Fruit fly (Drosophila melanogaster) whole organism, embryonic: ENCODE data around the gene vari.

ENCODE experiments used
- Abd-B ChIP-seq: fragments of 200-800 bp; sonication (Bioruptor generic); optimal IDR thresholded peaks from 2 replicates; lab custom pipeline; 2018; ENCODE audit warnings: missing biosample characterization, mild to moderate bottlenecking, missing genetic modification characterization, moderate library complexity
- Atf6 ChIP-seq: fragments of 200-800 bp; sonication (Bioruptor generic); IDR thresholded peaks from 2 replicates; pipeline ENCODE4 v1.3.6; 2022; ENCODE audit warnings: missing biosample characterization, missing genetic modification characterization
- CG1024 ChIP-seq: fragments of 200-800 bp; sonication (Bioruptor generic); IDR thresholded peaks from 2 replicates; pipeline ENCODE4 v1.3.6; 2022; ENCODE audit warnings: missing biosample characterization, missing genetic modification characterization
- CG11085 ChIP-seq: fragments of 200-800 bp; sonication (Bioruptor generic); IDR thresholded peaks from 2 replicates; pipeline ENCODE4 v1.3.6; 2022; ENCODE audit warnings: missing biosample characterization, missing genetic modification characterization
- CG12071 ChIP-seq: fragments of 200-800 bp; sonication (Bioruptor generic); optimal IDR thresholded peaks from 3 replicates; lab custom pipeline; 2018; ENCODE audit warnings: missing biosample characterization, mild to moderate bottlenecking, missing genetic modification characterization
- CG12236 ChIP-seq: fragments of 200-800 bp; sonication (Bioruptor generic); optimal IDR thresholded peaks from 2 replicates; lab custom pipeline; 2016; ENCODE audit warnings: missing biosample characterization, missing genetic modification characterization
- CG12769 ChIP-seq: fragments of 200-800 bp; sonication (Bioruptor generic); optimal IDR thresholded peaks from 2 replicates; lab custom pipeline; 2019; ENCODE audit warnings: missing biosample characterization, mild to moderate bottlenecking, missing genetic modification characterization, moderate library complexity
- CG13296 ChIP-seq: fragments of 200-800 bp; sonication (Bioruptor generic); optimal IDR thresholded peaks from 3 replicates; lab custom pipeline; 2018; ENCODE audit warnings: missing biosample characterization, mild to moderate bottlenecking, missing genetic modification characterization
- CG13624 ChIP-seq: fragments of 200-800 bp; sonication (Bioruptor generic); optimal IDR thresholded peaks from 2 replicates; lab custom pipeline; 2016; ENCODE audit warnings: missing biosample characterization, missing genetic modification characterization
- CG13894 ChIP-seq: fragments of 200-800 bp; sonication (Bioruptor generic); optimal IDR thresholded peaks from 3 replicates; lab custom pipeline; 2018; ENCODE audit warnings: missing biosample characterization, mild to moderate bottlenecking, missing genetic modification characterization, moderate library complexity
- CG17568 ChIP-seq: fragments of 200-800 bp; sonication (Bioruptor generic); optimal IDR thresholded peaks from 2 replicates; lab custom pipeline; 2018; ENCODE audit warnings: missing biosample characterization, mild to moderate bottlenecking, missing genetic modification characterization, moderate library complexity
- CG18764 ChIP-seq: fragments of 200-800 bp; sonication (Bioruptor generic); optimal IDR thresholded peaks from 3 replicates; lab custom pipeline; 2016; ENCODE audit warnings: missing biosample characterization, missing genetic modification characterization
- CG34376 ChIP-seq: fragments of 200-800 bp; sonication (Bioruptor generic); optimal IDR thresholded peaks from 2 replicates; lab custom pipeline; 2018; ENCODE audit warnings: missing biosample characterization, mild to moderate bottlenecking, missing genetic modification characterization
- CG6689 ChIP-seq: fragments of 200-800 bp; sonication (Bioruptor generic); IDR thresholded peaks from 2 replicates; pipeline ENCODE4 v1.3.6; 2022; ENCODE audit warnings: missing biosample characterization, missing genetic modification characterization
- CG7839 ChIP-seq: fragments of 200-800 bp; sonication (Bioruptor generic); optimal IDR thresholded peaks from 3 replicates; lab custom pipeline; 2018; ENCODE audit warnings: missing biosample characterization, mild to moderate bottlenecking, missing genetic modification characterization, moderate library complexity
- E2f2 ChIP-seq: fragments of 200-800 bp; sonication (Bioruptor generic); IDR thresholded peaks from 2 replicates; pipeline ENCODE4 v1.3.6; 2022; ENCODE audit warnings: missing biosample characterization, missing genetic modification characterization
- ERR ChIP-seq: fragments of 200-800 bp; sonication (Bioruptor generic); optimal IDR thresholded peaks from 2 replicates; lab custom pipeline; 2016; ENCODE audit warnings: missing biosample characterization, missing genetic modification characterization
- GATAe ChIP-seq: fragments of 200-800 bp; sonication (Bioruptor generic); conservative IDR thresholded peaks from 2 replicates; pipeline ENCODE4 v1.3.6; 2022; ENCODE audit warnings: missing biosample characterization, missing genetic modification characterization
- Myb ChIP-seq: fragments of 200-800 bp; sonication (Bioruptor generic); optimal IDR thresholded peaks from 2 replicates; lab custom pipeline; 2016; ENCODE audit warnings: missing biosample characterization, missing genetic modification characterization
- Nf-YA ChIP-seq: fragments of 200-800 bp; sonication (Bioruptor generic); IDR thresholded peaks from 2 replicates; pipeline ENCODE4 v1.3.6; 2022; ENCODE audit warnings: missing biosample characterization, missing genetic modification characterization
- PHDP ChIP-seq: fragments of 200-800 bp; sonication (Bioruptor generic); optimal IDR thresholded peaks from 3 replicates; lab custom pipeline; 2018; ENCODE audit warnings: missing biosample characterization, mild to moderate bottlenecking, missing genetic modification characterization, moderate library complexity
- Pdp1 ChIP-seq, 2 experiments: fragments of 200-800 bp; sonication (Bioruptor generic); optimal IDR thresholded peaks; 3 replicates each; lab custom pipeline; 2016; ENCODE audit warnings: missing biosample characterization in 2 of 2, missing genetic modification characterization in 2 of 2, mild to moderate bottlenecking in 1 of 2, moderate library complexity in 1 of 2
- Sox100B ChIP-seq: fragments of 200-800 bp; sonication (Bioruptor generic); optimal IDR thresholded peaks from 3 replicates; lab custom pipeline; 2018; ENCODE audit warnings: missing biosample characterization, mild to moderate bottlenecking, missing genetic modification characterization
- YL-1 ChIP-seq: fragments of 200-800 bp; sonication (Bioruptor generic); optimal IDR thresholded peaks from 3 replicates; lab custom pipeline; 2017; ENCODE audit warnings: missing biosample characterization, mild to moderate bottlenecking, missing genetic modification characterization
- amos ChIP-seq: fragments of 200-800 bp; sonication (Bioruptor generic); IDR thresholded peaks from 2 replicates; pipeline ENCODE4 v1.3.6; 2022; ENCODE audit warnings: missing biosample characterization, missing genetic modification characterization; ENCODE audit not compliant: partially characterized antibody
- ato ChIP-seq: fragments of 200-800 bp; sonication (Bioruptor generic); IDR thresholded peaks from 2 replicates; pipeline ENCODE4 v1.3.6; 2022; ENCODE audit warnings: missing biosample characterization, missing genetic modification characterization; ENCODE audit not compliant: partially characterized antibody
- cad ChIP-seq: fragments of >200 bp; optimal IDR thresholded peaks from 2 replicates; lab custom pipeline; 2017; ENCODE audit warnings: missing biosample characterization, missing genetic modification characterization
- cas ChIP-seq: fragments of 200-800 bp; sonication (Bioruptor generic); IDR thresholded peaks from 2 replicates; pipeline ENCODE4 v1.3.6; 2022; ENCODE audit warnings: missing biosample characterization, missing genetic modification characterization
- cg ChIP-seq: fragments of 200-800 bp; sonication (Bioruptor generic); optimal IDR thresholded peaks from 3 replicates; lab custom pipeline; 2019; ENCODE audit warnings: missing biosample characterization, mild to moderate bottlenecking, missing genetic modification characterization, moderate library complexity
- ci ChIP-seq: fragments of 200-800 bp; sonication (Bioruptor generic); IDR thresholded peaks from 3 replicates; pipeline ENCODE4 v1.3.6; 2022; ENCODE audit warnings: missing biosample characterization, missing genetic modification characterization
- corto ChIP-seq: fragments of 200-800 bp; sonication (Bioruptor generic); optimal IDR thresholded peaks from 2 replicates; lab custom pipeline; 2016; ENCODE audit warnings: missing biosample characterization, mild to moderate bottlenecking, missing genetic modification characterization, moderate library complexity
- danr ChIP-seq: fragments of 200-800 bp; sonication (Bioruptor generic); IDR thresholded peaks from 2 replicates; pipeline ENCODE4 v1.3.6; 2022; ENCODE audit warnings: missing biosample characterization, missing genetic modification characterization
- dati ChIP-seq: fragments of 200-800 bp; sonication (Bioruptor generic); IDR thresholded peaks from 2 replicates; pipeline ENCODE4 v1.3.6; 2022; ENCODE audit warnings: missing biosample characterization, missing genetic modification characterization
- dmrt99B ChIP-seq: fragments of 200-800 bp; sonication (Bioruptor generic); optimal IDR thresholded peaks from 2 replicates; lab custom pipeline; 2018; ENCODE audit warnings: missing biosample characterization, mild to moderate bottlenecking, missing genetic modification characterization, moderate library complexity
- ewg ChIP-seq: fragments of 200-800 bp; sonication (Bioruptor generic); optimal IDR thresholded peaks from 3 replicates; lab custom pipeline; 2017; ENCODE audit warnings: mild to moderate bottlenecking, missing biosample characterization, missing genetic modification reagents, missing genetic modification characterization
- eyg ChIP-seq: fragments of 200-800 bp; sonication (Bioruptor generic); optimal IDR thresholded peaks from 3 replicates; lab custom pipeline; 2016; ENCODE audit warnings: missing biosample characterization, missing genetic modification characterization
- nerfin-1 ChIP-seq: fragments of 200-800 bp; sonication (Bioruptor generic); optimal IDR thresholded peaks from 3 replicates; lab custom pipeline; 2019; ENCODE audit warnings: missing biosample characterization, mild to moderate bottlenecking, missing genetic modification characterization, moderate library complexity
- otp ChIP-seq: fragments of 200-800 bp; sonication (Bioruptor generic); IDR thresholded peaks from 3 replicates; pipeline ENCODE4, ENCODE4 v1.3.6; 2022; ENCODE audit warnings: missing biosample characterization, missing genetic modification characterization
- pan ChIP-seq, 4 experiments: fragments of >200 bp in 3 of 4; fragments of 200-800 bp in 1 of 4; sonication (Bioruptor generic) in 1 of 4; optimal IDR thresholded peaks in 3 of 4; IDR thresholded peaks in 1 of 4; 2 replicates each; pipeline versions ENCODE4 v1.3.6 to Lab custom; 2017 to 2022; ENCODE audit warnings: missing biosample characterization in 2 of 4, missing genetic modification characterization in 2 of 4, mixed read lengths in 1 of 4
- pb ChIP-seq: fragments of 200-800 bp; sonication (Bioruptor generic); optimal IDR thresholded peaks from 3 replicates; lab custom pipeline; 2016; ENCODE audit warnings: missing biosample characterization, missing genetic modification characterization
- pum ChIP-seq: fragments of 200-800 bp; sonication (Bioruptor generic); optimal IDR thresholded peaks from 2 replicates; lab custom pipeline; 2016; ENCODE audit warnings: missing biosample characterization, missing genetic modification characterization
- sd ChIP-seq: fragments of 200-800 bp; sonication (Bioruptor generic); optimal IDR thresholded peaks from 3 replicates; lab custom pipeline; 2018; ENCODE audit warnings: missing biosample characterization, mild to moderate bottlenecking, missing genetic modification characterization, moderate library complexity
- shn ChIP-seq: fragments of 200-800 bp; sonication (Bioruptor generic); optimal IDR thresholded peaks from 3 replicates; lab custom pipeline; 2016; ENCODE audit warnings: missing biosample characterization, missing genetic modification characterization
- sr ChIP-seq: fragments of 200-800 bp; sonication (Bioruptor generic); IDR thresholded peaks from 3 replicates; pipeline ENCODE4 v1.3.6; 2022; ENCODE audit warnings: missing biosample characterization, missing genetic modification characterization
- ssp ChIP-seq: fragments of 200-800 bp; sonication (Bioruptor generic); IDR thresholded peaks from 2 replicates; pipeline ENCODE4 v1.3.6; 2022; ENCODE audit warnings: missing biosample characterization, missing genetic modification characterization
- sug ChIP-seq: fragments of 200-800 bp; optimal IDR thresholded peaks from 2 replicates; lab custom pipeline; 2019; ENCODE audit warnings: missing biosample characterization, mild to moderate bottlenecking, missing genetic modification characterization, moderate library complexity
- trh ChIP-seq: fragments of 200-800 bp; sonication (Bioruptor generic); optimal IDR thresholded peaks from 2 replicates; lab custom pipeline; 2016; ENCODE audit warnings: missing biosample characterization, missing genetic modification characterization
- vnd ChIP-seq: fragments of 200-800 bp; sonication (Bioruptor generic); IDR thresholded peaks from 3 replicates; pipeline ENCODE4 v1.3.6; 2022; ENCODE audit warnings: missing biosample characterization, missing genetic modification characterization; ENCODE audit not compliant: partially characterized antibody
- vvl ChIP-seq: fragments of 200-800 bp; sonication (Bioruptor generic); IDR thresholded peaks from 2 replicates; pipeline ENCODE4 v1.3.6; 2022; ENCODE audit warnings: missing biosample characterization, missing genetic modification characterization
- zf30C ChIP-seq: fragments of 200-800 bp; sonication (Bioruptor generic); optimal IDR thresholded peaks from 3 replicates; lab custom pipeline; 2018; ENCODE audit warnings: missing biosample characterization, mild to moderate bottlenecking, missing genetic modification characterization

vari gene

dm6 chr2L:20773453-20774054 lies 23.3 kb downstream of the vari start (continued):
- TF ChIP-seq pb (GFP tag; lab: Kevin White, UChicago) (no peak), Atf6 (GFP tag; lab: Robert Waterston, UW) (0 out of 2 replicates have a peak, but pooled peaks have one; percentile 9), E2f2 (GFP tag; lab: Robert Waterston, UW) (no peak), CG12236 (GFP tag; lab: Kevin White, UChicago) (no peak), sug (tag; lab: Kevin White, UChicago) (peak; percentile 90), ewg (GFP tag; lab: Kevin White, UChicago) (no peak), CG1024 (GFP tag; lab: Robert Waterston, UW) (no peak), CG12071 (GFP tag; lab: Kevin White, UChicago) (peak; percentile 12), nerfin-1 (tag; lab: Kevin White, UChicago) (no peak), PHDP (tag; lab: Kevin White, UChicago) (peak; percentile 47), Myb (no peak), ssp (GFP tag; lab: Robert Waterston, UW) (no peak), cas (GFP tag; lab: Robert Waterston, UW) (no peak), YL-1 (no peak), vvl (no peak), Nf-YA (GFP tag; lab: Robert Waterston, UW) (no peak), dmrt99B (tag; lab: Kevin White, UChicago) (no peak), CG34376 (GFP tag; lab: Kevin White, UChicago) (peak; percentile 63), CG17568 (GFP tag; lab: Kevin White, UChicago) (peak; percentile 3), pum (no peak), ato (GFP tag; lab: Robert Waterston, UW) (no peak), shn (GFP tag; lab: Kevin White, UChicago) (no peak), sr (GFP tag; lab: Robert Waterston, UW) (no peak), cad (GFP tag; lab: Kevin White, UChicago) (peak; percentile 23), Abd-B (GFP tag; lab: Kevin White, UChicago) (no peak), CG13894 (tag; lab: Kevin White, UChicago) (peak; percentile 43), otp (no peak), ERR (no peak), Sox100B (GFP tag; lab: Kevin White, UChicago) (peak; percentile 4), vnd (GFP tag; lab: Robert Waterston, UW) (no peak), CG6689 (GFP tag; lab: Robert Waterston, UW) (no peak), CG11085 (GFP tag; lab: Robert Waterston, UW) (no peak), GATAe (GFP tag; lab: Robert Waterston, UW) (peak; percentile 49; the same call in 1 of the 2 replicates), amos (GFP tag; lab: Robert Waterston, UW) (no peak), CG12769 (tag; lab: Kevin White, UChicago) (no peak), CG13296 (GFP tag; lab: Kevin White, UChicago) (peak; percentile 29), CG7839 (tag; lab: Kevin White, UChicago) (peak; percentile 13), danr (GFP tag; lab: Robert Waterston, UW) (no peak), zf30C (GFP tag; lab: Kevin White, UChicago) (no peak), sd (tag; lab: Kevin White, UChicago) (peak; percentile 19), dati (GFP tag; lab: Robert Waterston, UW) (no peak), corto (no peak), ci (no peak), pan (optimal IDR thresholded peaks at IDR 0.05; lab: Kevin White, UChicago) (no peak), pan (GFP tag; optimal IDR thresholded peaks at IDR 0.05 in 1 of 2, IDR thresholded peaks at IDR 0.05 in 1 of 2) (peak in 1 of 2 experiments; percentile 13), trh (GFP tag; lab: Kevin White, UChicago) (no peak), eyg (GFP tag; lab: Kevin White, UChicago) (no peak), cg (GFP tag; lab: Kevin White, UChicago) (no peak), CG18764 (GFP tag; lab: Kevin White, UChicago) (no peak), CG13624 (GFP tag; lab: Kevin White, UChicago) (no peak), Pdp1 (GFP tag; optimal IDR thresholded peaks at IDR 0.05; lab: Kevin White, UChicago) (no peak)
